Worm (Caenorhabditis elegans): Measurements from ENCODE around the gene lin-54.

Gene lin-54

ce11 chrIV:13240842-13241143 lies at the start of gene lin-54:
Gene lin-54 (plus strand): TSS chrIV:13241044.
- TF ChIP-seq scrt-1 (GFP tag; IDR thresholded peaks at IDR 0.05) (no peak), aly-1 (tag; optimal IDR thresholded peaks at IDR 0.05) (no peak), ama-1 (optimal IDR thresholded peaks at IDR 0.05) (no peak), hnd-1 (tag; optimal IDR thresholded peaks at IDR 0.05) (no peak)

ce11 chrIV:13193239-13193638 lies 47.6 kb upstream of the lin-54 start, which contains the start of gene F58D2.5:
Gene F58D2.5 (minus strand): TSS chrIV:13193339.
- TF ChIP-seq ceh-13 (GFP tag; optimal IDR thresholded peaks at IDR 0.05) (no peak), hmg-4 (GFP tag; optimal IDR thresholded peaks at IDR 0.05) (no peak), ama-1 (optimal IDR thresholded peaks at IDR 0.05) (no peak), tbx-11 (GFP tag; IDR thresholded peaks at IDR 0.05) (no peak), scrt-1 (GFP tag; IDR thresholded peaks at IDR 0.05) (no peak), hnd-1 (tag; optimal IDR thresholded peaks at IDR 0.05) (no peak), ets-7 (tag; optimal IDR thresholded peaks at IDR 0.05) (no peak), aly-1 (tag; optimal IDR thresholded peaks at IDR 0.05) (no peak), tra-4 (tag; optimal IDR thresholded peaks at IDR 0.05) (no peak), sea-1 (GFP tag; conservative IDR thresholded peaks at IDR 0.05) (no peak), ceh-36 (tag; optimal IDR thresholded peaks at IDR 0.05) (no peak), hmbx-1 (tag; optimal IDR thresholded peaks at IDR 0.05) (no peak)

- TF ChIP-seq tra-4 (tag; optimal IDR thresholded peaks at IDR 0.05) (no peak), sea-1 (GFP tag; conservative IDR thresholded peaks at IDR 0.05) (no peak), aly-1 (tag; optimal IDR thresholded peaks at IDR 0.05) (no peak), ceh-13 (GFP tag; optimal IDR thresholded peaks at IDR 0.05) (no peak), B0310.2 (tag; optimal IDR thresholded peaks at IDR 0.05) (no peak), ama-1 (optimal IDR thresholded peaks at IDR 0.05) (no peak), flt-1 (GFP tag; IDR thresholded peaks at IDR 0.05) (no peak)
These were observed 43.6 kb upstream of the lin-54 start, which contains the start of gene C48D1.1 for ce11 chrIV:13197282-13197681. Gene C48D1.1 (minus strand): TSS chrIV:13197382.

- TF ChIP-seq F13C5.2 (tag; optimal IDR thresholded peaks at IDR 0.05) (no peak), ceh-36 (tag; optimal IDR thresholded peaks at IDR 0.05) (no peak), tra-4 (tag; optimal IDR thresholded peaks at IDR 0.05) (no peak), sea-1 (GFP tag; conservative IDR thresholded peaks at IDR 0.05) (no peak), hnd-1 (tag; optimal IDR thresholded peaks at IDR 0.05) (no peak), ama-1 (optimal IDR thresholded peaks at IDR 0.05) (no peak), scrt-1 (GFP tag; IDR thresholded peaks at IDR 0.05) (no peak)
These were observed 36.8 kb upstream of the lin-54 start, which contains the start of gene ced-3 for ce11 chrIV:13204037-13204436. Gene ced-3 (minus strand): TSS chrIV:13204137.

- TF ChIP-seq scrt-1 (GFP tag; IDR thresholded peaks at IDR 0.05) (no peak), ceh-13 (GFP tag; optimal IDR thresholded peaks at IDR 0.05) (no peak), hmg-4 (GFP tag; optimal IDR thresholded peaks at IDR 0.05) (peak; percentile 15)
These were observed 35.0 kb upstream of the lin-54 start for ce11 chrIV:13205891-13206290.

ce11 chrIV:13209566-13209965 lies 31.3 kb upstream of the lin-54 start, which contains the start of gene C48D1.9:
Gene C48D1.9 (minus strand): TSS chrIV:13209666.
- TF ChIP-seq ets-7 (tag; optimal IDR thresholded peaks at IDR 0.05) (no peak), F13C5.2 (tag; optimal IDR thresholded peaks at IDR 0.05) (no peak), flt-1 (GFP tag; IDR thresholded peaks at IDR 0.05) (no peak), ama-1 (optimal IDR thresholded peaks at IDR 0.05) (no peak), tra-4 (tag; optimal IDR thresholded peaks at IDR 0.05) (no peak), ceh-36 (tag; optimal IDR thresholded peaks at IDR 0.05) (no peak), tbx-37 (GFP tag; conservative IDR thresholded peaks at IDR 0.05) (no peak), ceh-13 (GFP tag; optimal IDR thresholded peaks at IDR 0.05) (no peak), aly-1 (tag; optimal IDR thresholded peaks at IDR 0.05) (no peak), sea-1 (GFP tag; conservative IDR thresholded peaks at IDR 0.05) (no peak), tbx-11 (GFP tag; IDR thresholded peaks at IDR 0.05) (no peak), scrt-1 (GFP tag; IDR thresholded peaks at IDR 0.05) (no peak), hnd-1 (tag; optimal IDR thresholded peaks at IDR 0.05) (no peak), B0310.2 (tag; optimal IDR thresholded peaks at IDR 0.05) (no peak), hmg-4 (GFP tag; optimal IDR thresholded peaks at IDR 0.05) (no peak), pes-1 (GFP tag; IDR thresholded peaks at IDR 0.05) (no peak), hmbx-1 (tag; optimal IDR thresholded peaks at IDR 0.05) (no peak)

- no peak for TF ChIP-seq hnd-1 (tag; optimal IDR thresholded peaks at IDR 0.05)
- no peak for TF ChIP-seq hmbx-1 (tag; optimal IDR thresholded peaks at IDR 0.05)
These were observed 26.4 kb upstream of the lin-54 start, which contains the start of gene cho-1 for ce11 chrIV:13214466-13214865. Gene cho-1 (minus strand): TSS chrIV:13214566.

ce11 chrIV:13220594-13220993 lies 20.2 kb upstream of the lin-54 start:
- no peak for TF ChIP-seq tbx-37 (GFP tag; conservative IDR thresholded peaks at IDR 0.05)
- TF ChIP-seq F13C5.2 (tag; optimal IDR thresholded peaks at IDR 0.05): no peak
- TF ChIP-seq scrt-1 (GFP tag; IDR thresholded peaks at IDR 0.05): no peak
- TF ChIP-seq aly-1 (tag; optimal IDR thresholded peaks at IDR 0.05): no peak
- TF ChIP-seq hmbx-1 (tag; optimal IDR thresholded peaks at IDR 0.05): no peak
- TF ChIP-seq tra-4 (tag; optimal IDR thresholded peaks at IDR 0.05): no peak
- TF ChIP-seq B0310.2 (tag; optimal IDR thresholded peaks at IDR 0.05): no peak
- no peak for TF ChIP-seq ets-7 (tag; optimal IDR thresholded peaks at IDR 0.05)
- TF ChIP-seq sea-1 (GFP tag; conservative IDR thresholded peaks at IDR 0.05): no peak
- TF ChIP-seq ceh-13 (GFP tag; optimal IDR thresholded peaks at IDR 0.05): no peak
- no peak for TF ChIP-seq pes-1 (GFP tag; IDR thresholded peaks at IDR 0.05)
- TF ChIP-seq hmg-4 (GFP tag; optimal IDR thresholded peaks at IDR 0.05): no peak
- TF ChIP-seq ama-1 (optimal IDR thresholded peaks at IDR 0.05): no peak
- no peak for TF ChIP-seq tbx-11 (GFP tag; IDR thresholded peaks at IDR 0.05)
- no peak for TF ChIP-seq hnd-1 (tag; optimal IDR thresholded peaks at IDR 0.05)
- TF ChIP-seq ceh-36 (tag; optimal IDR thresholded peaks at IDR 0.05): no peak
- no peak for TF ChIP-seq flt-1 (GFP tag; IDR thresholded peaks at IDR 0.05)

ce11 chrIV:13221657-13222056 lies 19.2 kb upstream of the lin-54 start, which contains the start of gene C48D1.5:
Gene C48D1.5 (plus strand): TSS chrIV:13221957.
- TF ChIP-seq sea-1 (GFP tag; conservative IDR thresholded peaks at IDR 0.05) (no peak), tbx-11 (GFP tag; IDR thresholded peaks at IDR 0.05) (no peak), ets-7 (tag; optimal IDR thresholded peaks at IDR 0.05) (no peak), F13C5.2 (tag; optimal IDR thresholded peaks at IDR 0.05) (no peak), ama-1 (optimal IDR thresholded peaks at IDR 0.05) (no peak), hnd-1 (tag; optimal IDR thresholded peaks at IDR 0.05) (no peak), scrt-1 (GFP tag; IDR thresholded peaks at IDR 0.05) (no peak), tbx-37 (GFP tag; conservative IDR thresholded peaks at IDR 0.05) (no peak), hmbx-1 (tag; optimal IDR thresholded peaks at IDR 0.05) (no peak), tra-4 (tag; optimal IDR thresholded peaks at IDR 0.05) (no peak), flt-1 (GFP tag; IDR thresholded peaks at IDR 0.05) (no peak)

Measured in whole organism, early embryonic.